Fruit fly (Drosophila melanogaster) whole organism, embryonic: ENCODE results near the gene CG3119.

Source experiments
- CG10147 ChIP-seq: fragments of 200-800 bp; sonication (Bioruptor generic); optimal IDR thresholded peaks from 2 replicates; lab custom pipeline; 2019; ENCODE audit warnings: missing biosample characterization, mild to moderate bottlenecking, missing genetic modification characterization, moderate library complexity
- CG10979 ChIP-seq: fragments of 200-800 bp; sonication (Bioruptor generic); optimal IDR thresholded peaks from 2 replicates; lab custom pipeline; 2018; ENCODE audit warnings: missing biosample characterization, mild to moderate bottlenecking, missing genetic modification characterization, moderate library complexity
- CG13894 ChIP-seq: fragments of 200-800 bp; sonication (Bioruptor generic); optimal IDR thresholded peaks from 3 replicates; lab custom pipeline; 2018; ENCODE audit warnings: missing biosample characterization, mild to moderate bottlenecking, missing genetic modification characterization, moderate library complexity
- CG1603 ChIP-seq: fragments of 200-800 bp; sonication (Bioruptor generic); optimal IDR thresholded peaks from 2 replicates; lab custom pipeline; 2019; ENCODE audit warnings: missing biosample characterization, mild to moderate bottlenecking, missing genetic modification characterization, moderate library complexity
- CG17385 ChIP-seq: fragments of 200-800 bp; sonication (Bioruptor generic); optimal IDR thresholded peaks from 3 replicates; lab custom pipeline; 2018; ENCODE audit warnings: missing biosample characterization, mild to moderate bottlenecking, missing genetic modification characterization
- CG2129 ChIP-seq: fragments of 200-800 bp; sonication (Bioruptor generic); IDR thresholded peaks from 2 replicates; pipeline ENCODE4 v1.3.6; 2022; ENCODE audit warnings: missing biosample characterization, missing genetic modification characterization; ENCODE audit not compliant: partially characterized antibody
- CG2712 ChIP-seq: fragments of 200-800 bp; optimal IDR thresholded peaks from 3 replicates; lab custom pipeline; 2019; ENCODE audit warnings: missing biosample characterization, mild to moderate bottlenecking, missing genetic modification characterization, moderate library complexity
- CG2889 ChIP-seq: fragments of 200-800 bp; sonication (Bioruptor generic); IDR thresholded peaks from 3 replicates; pipeline ENCODE4 v1.3.6; 2022; ENCODE audit warnings: missing biosample characterization, missing genetic modification characterization
- CG30431 ChIP-seq: fragments of 200-800 bp; sonication (Bioruptor generic); optimal IDR thresholded peaks from 2 replicates; lab custom pipeline; 2017; ENCODE audit warnings: missing biosample characterization, missing genetic modification characterization
- CG42726 ChIP-seq: fragments of 200-800 bp; sonication (Bioruptor generic); IDR thresholded peaks from 2 replicates; pipeline ENCODE4 v1.3.6; 2022; ENCODE audit warnings: missing biosample characterization, missing genetic modification characterization; ENCODE audit not compliant: partially characterized antibody
- CG8281 ChIP-seq: fragments of 200-800 bp; sonication (Bioruptor generic); optimal IDR thresholded peaks from 2 replicates; lab custom pipeline; 2018; ENCODE audit warnings: missing biosample characterization, mild to moderate bottlenecking, missing genetic modification characterization, moderate library complexity
- CG8924 ChIP-seq: fragments of 200-800 bp; optimal IDR thresholded peaks from 3 replicates; lab custom pipeline; 2019; ENCODE audit warnings: missing biosample characterization, mild to moderate bottlenecking, missing genetic modification characterization, moderate library complexity
- CG9727 ChIP-seq: fragments of 200-800 bp; sonication (Bioruptor generic); optimal IDR thresholded peaks from 3 replicates; lab custom pipeline; 2017; ENCODE audit warnings: missing biosample characterization, mild to moderate bottlenecking, missing genetic modification characterization
- Drgx ChIP-seq: fragments of 200-800 bp; sonication (Bioruptor generic); IDR thresholded peaks from 2 replicates; pipeline ENCODE4 v1.3.6; 2022; ENCODE audit warnings: missing biosample characterization, missing genetic modification characterization
- Hr39 ChIP-seq: fragments of >200 bp; optimal IDR thresholded peaks from 2 replicates; lab custom pipeline; 2017
- Hsf ChIP-seq: fragments of 200-800 bp; sonication (Bioruptor generic); optimal IDR thresholded peaks from 3 replicates; lab custom pipeline; 2016; ENCODE audit warnings: missing biosample characterization, missing genetic modification characterization
- Meics ChIP-seq: fragments of 200-800 bp; sonication (Bioruptor generic); optimal IDR thresholded peaks from 2 replicates; lab custom pipeline; 2017; ENCODE audit warnings: missing biosample characterization, mild to moderate bottlenecking, missing genetic modification characterization
- Nf-YB ChIP-seq: fragments of 200-800 bp; sonication (Bioruptor generic); optimal IDR thresholded peaks from 3 replicates; lab custom pipeline; 2019; ENCODE audit warnings: missing biosample characterization, mild to moderate bottlenecking, missing genetic modification characterization, moderate library complexity
- Oaz ChIP-seq: fragments of 200-800 bp; sonication (Bioruptor generic); IDR thresholded peaks from 2 replicates; pipeline ENCODE4 v1.3.6; 2022; ENCODE audit warnings: missing biosample characterization, missing genetic modification characterization
- Pdp1 ChIP-seq, 2 experiments: fragments of 200-800 bp; sonication (Bioruptor generic); optimal IDR thresholded peaks; 3 replicates each; lab custom pipeline; 2016; ENCODE audit warnings: missing biosample characterization in 2 of 2, missing genetic modification characterization in 2 of 2, mild to moderate bottlenecking in 1 of 2, moderate library complexity in 1 of 2
- Ravus ChIP-seq: fragments of 200-800 bp; sonication (Bioruptor generic); IDR thresholded peaks from 2 replicates; pipeline ENCODE4 v1.3.6; 2022; ENCODE audit warnings: missing biosample characterization, missing genetic modification characterization
- Side ChIP-seq: fragments of 200-800 bp; sonication (Bioruptor generic); optimal IDR thresholded peaks from 2 replicates; lab custom pipeline; 2016; ENCODE audit warnings: missing biosample characterization, missing genetic modification characterization
- Sox102F ChIP-seq: fragments of 200-800 bp; sonication (Bioruptor generic); optimal IDR thresholded peaks from 2 replicates; lab custom pipeline; 2018; ENCODE audit warnings: missing biosample characterization, mild to moderate bottlenecking, missing genetic modification characterization, moderate library complexity
- ap ChIP-seq: fragments of 200-800 bp; sonication (Bioruptor generic); IDR thresholded peaks from 2 replicates; pipeline ENCODE4 v1.3.6; 2022; ENCODE audit warnings: missing biosample characterization, missing genetic modification characterization
- bowl ChIP-seq: fragments of 200-800 bp; sonication (Bioruptor generic); IDR thresholded peaks from 2 replicates; pipeline ENCODE4 v1.3.6; 2022; ENCODE audit warnings: missing biosample characterization, missing genetic modification characterization
- chinmo ChIP-seq: fragments of 200-800 bp; sonication (Bioruptor generic); IDR thresholded peaks from 4 replicates; pipeline ENCODE4 v1.3.6; 2022; ENCODE audit warnings: missing biosample characterization, missing genetic modification characterization; ENCODE audit not compliant: partially characterized antibody
- en ChIP-seq: fragments of 200-800 bp; sonication (Bioruptor generic); optimal IDR thresholded peaks from 2 replicates; lab custom pipeline; 2016; ENCODE audit warnings: missing biosample characterization, missing genetic modification characterization
- lab ChIP-seq: fragments of 200-800 bp; sonication (Bioruptor generic); optimal IDR thresholded peaks from 3 replicates; lab custom pipeline; 2017; ENCODE audit warnings: missing biosample characterization, missing genetic modification characterization, mild to moderate bottlenecking, moderate library complexity, missing genetic modification reagents
- schlank ChIP-seq: fragments of 200-800 bp; sonication (Bioruptor generic); optimal IDR thresholded peaks from 2 replicates; lab custom pipeline; 2018; ENCODE audit warnings: missing biosample characterization, mild to moderate bottlenecking, missing genetic modification characterization
- seq ChIP-seq: fragments of 200-800 bp; sonication (Bioruptor generic); IDR thresholded peaks from 2 replicates; pipeline ENCODE4 v1.3.6; 2022; ENCODE audit warnings: missing biosample characterization, missing genetic modification characterization
- sna ChIP-seq: fragments of 200-800 bp; sonication (Bioruptor generic); IDR thresholded peaks from 2 replicates; pipeline ENCODE4 v1.3.6; 2022; ENCODE audit warnings: missing biosample characterization, missing genetic modification characterization; ENCODE audit not compliant: partially characterized antibody
- tio ChIP-seq: fragments of 200-800 bp; sonication (Bioruptor generic); optimal IDR thresholded peaks from 2 replicates; lab custom pipeline; 2017; ENCODE audit warnings: missing biosample characterization, missing genetic modification characterization, inconsistent platforms

Gene CG3119

DNA sequence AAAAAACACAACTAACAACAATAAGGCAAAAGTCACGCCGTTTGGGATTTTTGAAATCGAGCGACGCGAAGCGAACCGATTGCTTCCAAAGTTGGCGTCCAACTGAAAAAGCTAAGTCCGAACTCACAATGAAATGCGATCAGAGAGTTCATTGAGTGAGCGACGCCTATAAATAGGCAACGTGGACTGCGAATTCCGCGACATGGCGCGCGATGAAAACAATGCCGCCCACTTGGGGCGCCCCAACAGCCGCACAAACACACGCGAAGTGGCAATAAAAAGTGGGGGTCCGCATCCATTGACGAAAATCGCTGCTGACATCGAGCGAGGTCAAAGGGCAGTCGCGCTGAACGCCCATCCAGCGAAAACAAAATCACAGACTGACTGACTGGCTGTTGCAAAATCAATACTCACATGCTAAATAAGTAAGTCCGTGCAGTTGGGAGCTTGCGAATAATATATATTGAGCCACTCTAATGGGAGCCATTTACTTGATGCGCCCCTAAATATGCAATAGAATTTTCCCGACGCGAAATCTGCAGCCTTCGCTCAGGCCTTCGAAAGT is 17.7 kb upstream of the CG3119 start (continued):
- TF ChIP-seq CG2129 (GFP tag; lab: Robert Waterston, UW) (no peak), bowl (GFP tag; lab: Robert Waterston, UW) (peak; percentile 27; the same call in 1 of the 2 replicates), Side (GFP tag; lab: Kevin White, UChicago) (no peak), Hr39 (no peak), en (GFP tag; lab: Kevin White, UChicago) (no peak), seq (no peak), chinmo (GFP tag; lab: Robert Waterston, UW) (peak; percentile 77; the same call in 2 of the 4 replicates), sna (GFP tag; lab: Robert Waterston, UW) (0 out of 2 replicates have a peak, but pooled peaks have one; percentile 17), Ravus (GFP tag; lab: Robert Waterston, UW) (no peak), CG42726 (GFP tag; lab: Robert Waterston, UW) (0 out of 2 replicates have a peak, but pooled peaks have one; percentile 10), Meics (GFP tag; lab: Kevin White, UChicago) (no peak), CG9727 (GFP tag; lab: Kevin White, UChicago) (no peak), Nf-YB (GFP tag; lab: Kevin White, UChicago) (no peak), Hsf (GFP tag; lab: Kevin White, UChicago) (no peak), Oaz (GFP tag; lab: Robert Waterston, UW) (no peak), CG13894 (tag; lab: Kevin White, UChicago) (no peak), CG1603 (tag; lab: Kevin White, UChicago) (peak; percentile 46), Pdp1 (GFP tag; optimal IDR thresholded peaks at IDR 0.05; lab: Kevin White, UChicago) (peak in 1 of 2 experiments; percentile 74)

dm6 chr2L:2851589-2851988 is 14.0 kb upstream of the CG3119 start:
- TF ChIP-seq CG2712 (no peak), Sox102F (GFP tag; lab: Kevin White, UChicago) (peak; percentile 8), Drgx (GFP tag; lab: Robert Waterston, UW) (peak; percentile 40; the same call in 1 of the 2 replicates)

DNA sequence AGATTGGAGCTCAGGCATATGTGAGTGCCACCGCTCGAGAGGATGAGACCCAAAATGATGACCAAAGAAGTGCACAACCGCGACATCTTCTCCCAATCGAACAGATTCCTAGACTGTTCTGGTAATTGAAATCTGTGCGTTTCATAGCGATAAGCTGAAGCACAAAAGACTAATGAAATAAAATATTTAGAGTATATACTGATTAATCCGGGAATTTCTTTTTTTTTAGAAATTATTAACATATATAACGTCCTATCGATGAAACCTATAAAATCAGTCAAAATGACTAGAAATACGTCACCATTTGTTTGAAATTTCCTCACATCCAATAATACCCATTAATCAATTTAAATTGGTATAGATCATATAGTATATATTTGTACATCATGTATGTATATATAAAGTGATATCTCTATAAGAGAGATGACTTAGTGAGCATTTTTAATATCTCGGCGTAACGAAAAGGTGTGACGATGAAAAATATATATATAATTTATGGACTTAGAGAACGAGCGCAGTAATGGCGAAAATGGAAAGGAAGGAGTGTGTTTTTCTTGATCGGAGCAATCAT is 9.6 kb upstream of the CG3119 start, which contains the start of the genes CG3117 and CG2983:
TSS of gene CG3117 (minus strand) at position 101 of the 571 bp plus-strand sequence.
TSS of gene CG2983 (plus strand) at position 521 of the 571 bp plus-strand sequence.
- no peak for TF ChIP-seq CG8924 (tag; lab: Kevin White, UChicago)
- TF ChIP-seq tio = no peak
- no peak for TF ChIP-seq ap (GFP tag; lab: Robert Waterston, UW)
- TF ChIP-seq CG8281 (tag; lab: Kevin White, UChicago) = no peak
- no peak for TF ChIP-seq CG10979 (tag; lab: Kevin White, UChicago)
- no peak for TF ChIP-seq lab
- TF ChIP-seq CG2889 (GFP tag; lab: Robert Waterston, UW) = no peak
- TF ChIP-seq CG30431 (GFP tag; lab: Kevin White, UChicago) = no peak
- TF ChIP-seq, all 482 proteins: peak for 0

DNA sequence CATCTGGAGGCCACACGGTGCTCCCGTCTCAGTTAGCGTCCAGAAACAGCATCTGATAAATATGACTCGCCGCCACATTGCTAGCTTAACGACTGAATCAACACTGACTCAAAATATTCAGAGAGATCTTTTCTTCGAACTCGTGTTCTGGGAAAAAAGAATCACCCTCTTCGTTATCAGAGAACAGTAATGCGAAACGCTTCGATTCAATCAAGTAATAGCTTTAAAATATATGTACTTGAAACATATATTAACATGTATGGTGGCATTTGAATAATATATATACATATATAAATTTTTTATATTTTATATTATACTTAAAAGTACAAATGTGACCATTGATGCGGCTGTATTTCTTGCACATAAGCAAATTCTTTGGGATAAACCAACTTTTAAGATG is 8.0 kb upstream of the CG3119 start, which contains the start of gene CG18557:
TSS of gene CG18557 (minus strand) at position 101 of the 400 bp plus-strand sequence.
- TF ChIP-seq schlank (tag; lab: Kevin White, UChicago) (no peak), CG10147 (no peak), CG17385 (no peak)
